Worm (Caenorhabditis elegans) whole organism, L3 larva: Measurements from ENCODE around the gene sre-49.

Source experiments
- ZK546.5 ChIP-seq: sonication (generic microtip); optimal IDR thresholded peaks from 2 replicates; lab custom pipeline; 2017; ENCODE audit warnings: missing biosample characterization, missing genetic modification characterization
- aly-2 ChIP-seq: fragments of 150-350 bp; optimal IDR thresholded peaks from 2 replicates; lab custom pipeline; 2014; ENCODE audit warnings: missing biosample characterization, missing genetic modification characterization
- ama-1 ChIP-seq: fragments of 150-350 bp; optimal IDR thresholded peaks from 2 replicates; lab custom pipeline; 2018
- ceh-16 ChIP-seq: sonication (generic microtip); optimal IDR thresholded peaks from 2 replicates; lab custom pipeline; 2017; ENCODE audit warnings: missing biosample characterization, missing genetic modification characterization
- ceh-28 ChIP-seq: fragments of 150-350 bp; optimal IDR thresholded peaks from 2 replicates; lab custom pipeline; 2014; ENCODE audit warnings: missing biosample characterization, missing genetic modification reagents, missing genetic modification characterization
- ceh-82 ChIP-seq: fragments of 150-350 bp; optimal IDR thresholded peaks from 2 replicates; lab custom pipeline; 2014; ENCODE audit warnings: missing biosample characterization, missing genetic modification characterization
- ceh-9 ChIP-seq: sonication (generic microtip); optimal IDR thresholded peaks from 2 replicates; lab custom pipeline; 2018; ENCODE audit warnings: missing biosample characterization, missing genetic modification characterization
- egl-27 ChIP-seq: sonication (generic microtip); optimal IDR thresholded peaks from 4 replicates; lab custom pipeline; 2017; ENCODE audit warnings: missing biosample characterization, missing genetic modification reagents, missing genetic modification characterization
- elt-2 ChIP-seq: sonication (generic microtip); optimal IDR thresholded peaks from 2 replicates; lab custom pipeline; 2016; ENCODE audit warnings: missing genetic modification reagents, mild to moderate bottlenecking, missing genetic modification characterization, missing compliant biosample characterization
- elt-3 ChIP-seq, 3 experiments: fragments of 150-350 bp in 1 of 3; sonication (generic microtip) in 2 of 3; optimal IDR thresholded peaks; 2 replicates in 2 of 3; 4 replicates in 1 of 3; lab custom pipeline; 2014 to 2017; ENCODE audit warnings: missing biosample characterization in 3 of 3, missing genetic modification characterization in 3 of 3
- eor-1 ChIP-seq, 2 experiments: fragments of 150-350 bp; optimal IDR thresholded peaks; 2 replicates each; lab custom pipeline; 2014 to 2018; ENCODE audit warnings: missing biosample characterization in 2 of 2, missing genetic modification characterization in 2 of 2
- fkh-2 ChIP-seq: fragments of 150-350 bp; optimal IDR thresholded peaks from 2 replicates; lab custom pipeline; 2014; ENCODE audit warnings: missing biosample characterization, missing genetic modification reagents, missing genetic modification characterization
- fos-1 ChIP-seq: fragments of 150-350 bp; optimal IDR thresholded peaks from 2 replicates; lab custom pipeline; 2014; ENCODE audit warnings: missing biosample characterization, missing genetic modification characterization
- jun-1 ChIP-seq: fragments of 150-350 bp; optimal IDR thresholded peaks from 2 replicates; lab custom pipeline; 2014; ENCODE audit warnings: missing biosample characterization, missing genetic modification reagents, missing genetic modification characterization
- lin-15B ChIP-seq: fragments of 150-350 bp; optimal IDR thresholded peaks from 2 replicates; lab custom pipeline; 2014; ENCODE audit warnings: missing biosample characterization, missing genetic modification characterization
- lsy-12 ChIP-seq: sonication (generic microtip); optimal IDR thresholded peaks from 2 replicates; lab custom pipeline; 2016; ENCODE audit warnings: mild to moderate bottlenecking, missing genetic modification characterization, missing compliant biosample characterization
- mml-1 ChIP-seq: fragments of 150-350 bp; sonication (generic microtip); optimal IDR thresholded peaks from 3 replicates; lab custom pipeline; 2014; ENCODE audit warnings: missing biosample characterization, missing genetic modification characterization
- nhr-11 ChIP-seq: fragments of 150-350 bp; optimal IDR thresholded peaks from 2 replicates; lab custom pipeline; 2014; ENCODE audit warnings: missing biosample characterization, missing genetic modification characterization
- nhr-12 ChIP-seq: fragments of 150-350 bp; optimal IDR thresholded peaks from 2 replicates; lab custom pipeline; 2014; ENCODE audit warnings: missing biosample characterization, missing genetic modification characterization
- nhr-237 ChIP-seq: fragments of 150-350 bp; optimal IDR thresholded peaks from 2 replicates; lab custom pipeline; 2014; ENCODE audit warnings: missing biosample characterization, missing genetic modification characterization
- nhr-25 ChIP-seq: sonication (generic microtip); optimal IDR thresholded peaks from 2 replicates; lab custom pipeline; 2017; ENCODE audit warnings: missing biosample characterization, missing genetic modification characterization
- nhr-43 ChIP-seq: sonication (generic microtip); optimal IDR thresholded peaks from 2 replicates; lab custom pipeline; 2016; ENCODE audit warnings: mild to moderate bottlenecking, missing genetic modification characterization, missing compliant biosample characterization; ENCODE audit not compliant: poor library complexity, severe bottlenecking
- nhr-67 ChIP-seq: fragments of 150-350 bp; optimal IDR thresholded peaks from 2 replicates; lab custom pipeline; 2014; ENCODE audit warnings: missing biosample characterization, missing genetic modification characterization
- nhr-76 ChIP-seq: fragments of 150-350 bp; sonication (generic microtip); optimal IDR thresholded peaks from 5 replicates; lab custom pipeline; 2014; ENCODE audit warnings: missing biosample characterization, missing genetic modification characterization
- nhr-77 ChIP-seq: fragments of 150-350 bp; optimal IDR thresholded peaks from 2 replicates; lab custom pipeline; 2014; ENCODE audit warnings: missing biosample characterization, missing genetic modification characterization
- pqm-1 ChIP-seq: fragments of 150-350 bp; optimal IDR thresholded peaks from 2 replicates; lab custom pipeline; 2017; ENCODE audit warnings: missing biosample characterization, missing genetic modification characterization, inconsistent platforms
- sea-2 ChIP-seq: fragments of 150-350 bp; sonication (generic microtip); optimal IDR thresholded peaks from 4 replicates; lab custom pipeline; 2014; ENCODE audit warnings: missing biosample characterization, missing genetic modification reagents, missing genetic modification characterization
- skn-1 ChIP-seq: fragments of 150-350 bp; optimal IDR thresholded peaks from 2 replicates; lab custom pipeline; 2014; ENCODE audit warnings: missing biosample characterization, missing genetic modification characterization
- snpc-4 ChIP-seq: fragments of 150-350 bp; optimal IDR thresholded peaks from 2 replicates; lab custom pipeline; 2014; ENCODE audit warnings: missing biosample characterization, missing genetic modification characterization
- tbx-2 ChIP-seq: sonication (generic microtip); optimal IDR thresholded peaks from 2 replicates; lab custom pipeline; 2016; ENCODE audit warnings: mild to moderate bottlenecking, missing genetic modification characterization, missing compliant biosample characterization
- unc-39 ChIP-seq: sonication (generic microtip); optimal IDR thresholded peaks from 4 replicates; lab custom pipeline; 2017; ENCODE audit warnings: missing biosample characterization, missing genetic modification characterization
- unc-62 ChIP-seq: fragments of 150-350 bp; sonication (generic microtip); optimal IDR thresholded peaks from 4 replicates; lab custom pipeline; 2014; ENCODE audit warnings: missing biosample characterization, missing genetic modification reagents, missing genetic modification characterization
- ztf-11 ChIP-seq: fragments of 150-350 bp; optimal IDR thresholded peaks from 2 replicates; lab custom pipeline; 2014; ENCODE audit warnings: missing biosample characterization, missing genetic modification characterization

sre-49 gene

ce11 chrII:12353816-12354215, 35.2 kb downstream of the sre-49 start:
- TF ChIP-seq skn-1 (tag; lab: Kevin White, UChicago) (no peak), unc-62 (GFP tag; lab: Kevin White, UChicago) (no peak), snpc-4 (tag; lab: Kevin White, UChicago) (no peak), jun-1 (tag; lab: Kevin White, UChicago) (no peak), fos-1 (no peak), ceh-9 (tag; lab: Kevin White, UChicago) (no peak), unc-39 (tag; lab: Kevin White, UChicago) (no peak), ZK546.5 (tag; lab: Kevin White, UChicago) (no peak), nhr-12 (no peak), nhr-237 (tag; lab: Kevin White, UChicago) (no peak), nhr-25 (tag; lab: Kevin White, UChicago) (no peak), ceh-28 (tag; lab: Kevin White, UChicago) (no peak), lin-15B (tag; lab: Kevin White, UChicago) (no peak), nhr-76 (tag; lab: Kevin White, UChicago) (no peak), nhr-11 (tag; lab: Kevin White, UChicago) (no peak), ztf-11 (tag; lab: Kevin White, UChicago) (no peak), mml-1 (tag; lab: Kevin White, UChicago) (no peak), elt-3 (tag; optimal IDR thresholded peaks at IDR 0.05; lab: Kevin White, UChicago) (no peak), egl-27 (tag; lab: Kevin White, UChicago) (no peak)

ce11 chrII:12362262-12362661, 43.6 kb downstream of the sre-49 start:
- TF ChIP-seq nhr-43 (tag; lab: Kevin White, UChicago) (no peak), fkh-2 (tag; lab: Kevin White, UChicago) (no peak), mml-1 (tag; lab: Kevin White, UChicago) (no peak), ZK546.5 (tag; lab: Kevin White, UChicago) (no peak), ceh-16 (tag; lab: Kevin White, UChicago) (no peak), egl-27 (tag; lab: Kevin White, UChicago) (no peak), eor-1 (tag; optimal IDR thresholded peaks at IDR 0.05; lab: Kevin White, UChicago) (no peak), lsy-12 (tag; lab: Kevin White, UChicago) (no peak), aly-2 (tag; lab: Kevin White, UChicago) (no peak), sea-2 (GFP tag; lab: Kevin White, UChicago) (no peak), nhr-67 (tag; lab: Kevin White, UChicago) (no peak), pqm-1 (no peak), ceh-82 (tag; lab: Kevin White, UChicago) (no peak), nhr-76 (tag; lab: Kevin White, UChicago) (no peak)

ce11 chrII:12369202-12369601, 50.6 kb downstream of the sre-49 start:
- no peak for TF ChIP-seq ceh-16 (tag; lab: Kevin White, UChicago)
- no peak for TF ChIP-seq ZK546.5 (tag; lab: Kevin White, UChicago)
- no peak for TF ChIP-seq ceh-82 (tag; lab: Kevin White, UChicago)
- no peak for TF ChIP-seq tbx-2
- no peak for TF ChIP-seq eor-1 (tag; optimal IDR thresholded peaks at IDR 0.05; lab: Kevin White, UChicago)
- no peak for TF ChIP-seq elt-2 (tag; lab: Kevin White, UChicago)
- TF ChIP-seq nhr-12: no peak
- TF ChIP-seq unc-39 (tag; lab: Kevin White, UChicago): no peak
- no peak for TF ChIP-seq nhr-77
- TF ChIP-seq sea-2 (GFP tag; lab: Kevin White, UChicago): no peak
- no peak for TF ChIP-seq ama-1 (lab: Kevin White, UChicago)
- TF ChIP-seq snpc-4 (tag; lab: Kevin White, UChicago): no peak
- no peak for TF ChIP-seq nhr-76 (tag; lab: Kevin White, UChicago)
- no peak for TF ChIP-seq skn-1 (tag; lab: Kevin White, UChicago)
